Fruit fly (Drosophila melanogaster) whole organism, pupa: ENCODE results near the gene CG33725.
A peak's percentile ranks its signal among the peaks of the same experiment; 100 is the strongest.

ENCODE experiments used
- CG10348 ChIP-seq: fragments of 200-800 bp; sonication (Bioruptor generic); IDR thresholded peaks from 2 replicates; pipeline ENCODE4 v1.3.6; 2022; ENCODE audit warnings: missing biosample characterization, missing genetic modification characterization
- CG12605 ChIP-seq: fragments of 200-800 bp; sonication (Bioruptor generic); IDR thresholded peaks from 2 replicates; pipeline ENCODE4 v1.3.6; 2022; ENCODE audit warnings: missing biosample characterization, missing genetic modification characterization
- CG13204 ChIP-seq: fragments of 200-800 bp; sonication (Bioruptor generic); optimal IDR thresholded peaks from 2 replicates; lab custom pipeline; 2018; ENCODE audit warnings: missing biosample characterization, mild to moderate bottlenecking, missing genetic modification characterization, moderate library complexity
- CG14655 ChIP-seq: fragments of 200-800 bp; sonication (Bioruptor generic); optimal IDR thresholded peaks from 3 replicates; lab custom pipeline; 2017; ENCODE audit warnings: mild to moderate bottlenecking, missing biosample characterization, missing genetic modification reagents, missing genetic modification characterization
- CG15710 ChIP-seq: fragments of 200-800 bp; sonication (Bioruptor generic); optimal IDR thresholded peaks from 2 replicates; lab custom pipeline; 2018; ENCODE audit warnings: missing biosample characterization, mild to moderate bottlenecking, missing genetic modification characterization, moderate library complexity
- CG17806 ChIP-seq: fragments of 200-800 bp; sonication (Bioruptor generic); optimal IDR thresholded peaks from 2 replicates; lab custom pipeline; 2018; ENCODE audit warnings: missing biosample characterization, mild to moderate bottlenecking, missing genetic modification characterization, moderate library complexity
- CG32121 ChIP-seq: fragments of 200-800 bp; sonication (Bioruptor generic); IDR thresholded peaks from 2 replicates; pipeline ENCODE4 v1.3.6; 2022; ENCODE audit warnings: missing biosample characterization, missing genetic modification characterization
- CG34367 ChIP-seq: fragments of 200-800 bp; sonication (Bioruptor generic); optimal IDR thresholded peaks from 2 replicates; lab custom pipeline; 2018; ENCODE audit warnings: missing biosample characterization, mild to moderate bottlenecking, missing genetic modification characterization
- CG4496 ChIP-seq: fragments of 200-800 bp; sonication (Bioruptor generic); IDR thresholded peaks from 3 replicates; pipeline ENCODE4 v1.3.6; 2022; ENCODE audit warnings: missing biosample characterization, missing genetic modification characterization
- CG8159 ChIP-seq: fragments of 200-800 bp; sonication (Bioruptor generic); optimal IDR thresholded peaks from 3 replicates; lab custom pipeline; 2018; ENCODE audit warnings: missing biosample characterization, mild to moderate bottlenecking, missing genetic modification characterization, moderate library complexity
- CG8301 ChIP-seq: fragments of 200-800 bp; sonication (Bioruptor generic); optimal IDR thresholded peaks from 2 replicates; lab custom pipeline; 2018; ENCODE audit warnings: missing biosample characterization, mild to moderate bottlenecking, missing genetic modification characterization
- CG9948 ChIP-seq: fragments of 200-800 bp; sonication (Bioruptor generic); optimal IDR thresholded peaks from 2 replicates; lab custom pipeline; 2018; ENCODE audit warnings: missing biosample characterization, mild to moderate bottlenecking, missing genetic modification characterization, moderate library complexity
- D1 ChIP-seq: fragments of 200-800 bp; sonication (Bioruptor generic); optimal IDR thresholded peaks from 2 replicates; lab custom pipeline; 2018; ENCODE audit warnings: missing biosample characterization, mild to moderate bottlenecking, missing genetic modification characterization, moderate library complexity
- EcR ChIP-seq: fragments of 200-800 bp; sonication (Bioruptor generic); optimal IDR thresholded peaks from 3 replicates; lab custom pipeline; 2019; ENCODE audit warnings: missing biosample characterization, missing genetic modification characterization, mild to moderate bottlenecking, moderate library complexity, missing genetic modification reagents
- Ets98B ChIP-seq: fragments of 200-800 bp; sonication (Bioruptor generic); IDR thresholded peaks from 2 replicates; pipeline ENCODE4 v1.3.6; 2022; ENCODE audit warnings: missing biosample characterization, missing genetic modification characterization
- Pif1A ChIP-seq: fragments of 200-800 bp; sonication (Bioruptor generic); optimal IDR thresholded peaks from 3 replicates; lab custom pipeline; 2016; ENCODE audit warnings: missing biosample characterization, missing genetic modification characterization
- Pif1B ChIP-seq: fragments of 200-800 bp; sonication (Bioruptor generic); optimal IDR thresholded peaks from 3 replicates; lab custom pipeline; 2016; ENCODE audit warnings: missing biosample characterization, missing genetic modification characterization
- Snoo ChIP-seq: fragments of 200-800 bp; sonication (Bioruptor generic); optimal IDR thresholded peaks from 3 replicates; lab custom pipeline; 2017; ENCODE audit warnings: missing biosample characterization, mild to moderate bottlenecking, missing genetic modification characterization, inconsistent platforms
- fd96Ca ChIP-seq: fragments of 200-800 bp; sonication (Bioruptor generic); IDR thresholded peaks from 3 replicates; pipeline ENCODE4 v1.3.6; 2022; ENCODE audit warnings: missing biosample characterization, missing genetic modification characterization
- gl ChIP-seq: fragments of 200-800 bp; sonication (Bioruptor generic); optimal IDR thresholded peaks from 2 replicates; lab custom pipeline; 2018; ENCODE audit warnings: missing biosample characterization, mild to moderate bottlenecking, missing genetic modification characterization
- rn ChIP-seq: fragments of 200-800 bp; sonication (Bioruptor generic); IDR thresholded peaks from 2 replicates; pipeline ENCODE4 v1.3.6; 2022; ENCODE audit warnings: missing biosample characterization, missing genetic modification characterization

Gene CG33725

dm6 chr3L:12505990-12506389 is 23.6 kb downstream of the CG33725 start:
- TF ChIP-seq EcR (GFP tag; lab: Kevin White, UChicago) = no peak
- no peak for TF ChIP-seq CG8159
- no peak for TF ChIP-seq Pif1B
- TF ChIP-seq rn (GFP tag; lab: Robert Waterston, UW) = no peak
- no peak for TF ChIP-seq CG34367 (tag; lab: Kevin White, UChicago)
- TF ChIP-seq CG32121 = no peak
- TF ChIP-seq fd96Ca (GFP tag; lab: Robert Waterston, UW) = no peak
- no peak for TF ChIP-seq CG15710 (tag; lab: Kevin White, UChicago)
- no peak for TF ChIP-seq CG13204
- no peak for TF ChIP-seq gl (tag; lab: Kevin White, UChicago)
- no peak for TF ChIP-seq CG12605 (GFP tag; lab: Robert Waterston, UW)
- TF ChIP-seq, all 21 proteins: peak for 0

- TF ChIP-seq fd96Ca (GFP tag; lab: Robert Waterston, UW) = 0 out of 3 replicates have a peak, but pooled peaks have one; percentile 14
- no peak for TF ChIP-seq CG4496 (GFP tag; lab: Robert Waterston, UW)
- no peak for TF ChIP-seq rn (GFP tag; lab: Robert Waterston, UW)
- TF ChIP-seq Pif1A (GFP tag; lab: Kevin White, UChicago) = no peak
- TF ChIP-seq, all 21 proteins: peak for 1
Observed at dm6 chr3L:12506963-12507552, 24.6 kb downstream of the CG33725 start.

dm6 chr3L:12507571-12507970 is 25.2 kb downstream of the CG33725 start, which contains the start of gene CG10654:
TSS of gene CG10654 (minus strand) at chr3L:12507840.
- TF ChIP-seq CG17806 (tag; lab: Kevin White, UChicago) (no peak), D1 (tag; lab: Kevin White, UChicago) (no peak), Pif1A (GFP tag; lab: Kevin White, UChicago) (no peak), CG8159 (no peak), CG32121 (no peak), rn (GFP tag; lab: Robert Waterston, UW) (no peak), Ets98B (no peak)

- TF ChIP-seq Ets98B = peak; percentile 71
- TF ChIP-seq fd96Ca (GFP tag; lab: Robert Waterston, UW) = peak; percentile 72
- TF ChIP-seq CG17806 (tag; lab: Kevin White, UChicago) = peak; percentile 54
- TF ChIP-seq Pif1A (GFP tag; lab: Kevin White, UChicago) = no peak
- TF ChIP-seq CG13204 = no peak
- TF ChIP-seq gl (tag; lab: Kevin White, UChicago) = no peak
- TF ChIP-seq CG10348 (GFP tag; lab: Robert Waterston, UW) = no peak
- no peak for TF ChIP-seq CG14655
- no peak for TF ChIP-seq EcR (GFP tag; lab: Kevin White, UChicago)
- peak; percentile 74 for TF ChIP-seq Snoo (tag; lab: Kevin White, UChicago)
- peak; percentile 68 for TF ChIP-seq CG15710 (tag; lab: Kevin White, UChicago)
- TF ChIP-seq CG34367 (tag; lab: Kevin White, UChicago) = peak; percentile 36
- TF ChIP-seq CG9948 = peak; percentile 39
- peak; percentile 76 for TF ChIP-seq CG4496 (GFP tag; lab: Robert Waterston, UW)
- TF ChIP-seq Pif1B = no peak
- TF ChIP-seq CG8301 (tag; lab: Kevin White, UChicago) = no peak
- no peak for TF ChIP-seq D1 (tag; lab: Kevin White, UChicago)
- peak; percentile 70 for TF ChIP-seq CG8159
- no peak for TF ChIP-seq CG12605 (GFP tag; lab: Robert Waterston, UW)
- peak; percentile 43; the same call in 1 of the 2 replicates for TF ChIP-seq rn (GFP tag; lab: Robert Waterston, UW)
- peak; percentile 41; the same call in 1 of the 2 replicates for TF ChIP-seq CG32121
Observed at dm6 chr3L:12514762-12515215, 32.4 kb downstream of the CG33725 start, which contains the start of the genes sti and tral. TSS of gene sti (minus strand) at chr3L:12514815. TSS of gene tral (plus strand) at chr3L:12515059.

- TF ChIP-seq CG34367 (tag; lab: Kevin White, UChicago) (peak; percentile 68), EcR (GFP tag; lab: Kevin White, UChicago) (peak; percentile 93), CG8159 (peak; percentile 56), CG8301 (tag; lab: Kevin White, UChicago) (peak; percentile 82), CG17806 (tag; lab: Kevin White, UChicago) (peak; percentile 49), Pif1B (peak; percentile 61), CG9948 (peak; percentile 35), CG14655 (peak; percentile 85), gl (tag; lab: Kevin White, UChicago) (peak; percentile 95), Pif1A (GFP tag; lab: Kevin White, UChicago) (peak; percentile 80), CG4496 (GFP tag; lab: Robert Waterston, UW) (peak; percentile 89), CG15710 (tag; lab: Kevin White, UChicago) (peak; percentile 64), fd96Ca (GFP tag; lab: Robert Waterston, UW) (peak; percentile 68; the same call in 2 of the 3 replicates), Ets98B (peak; percentile 84), rn (GFP tag; lab: Robert Waterston, UW) (0 out of 2 replicates have a peak, but pooled peaks have one; percentile 26), CG13204 (peak; percentile 80), CG10348 (GFP tag; lab: Robert Waterston, UW) (no peak), CG12605 (GFP tag; lab: Robert Waterston, UW) (peak; percentile 95), D1 (tag; lab: Kevin White, UChicago) (peak; percentile 52), CG32121 (peak; percentile 70), Snoo (tag; lab: Kevin White, UChicago) (peak; percentile 7)
Observed at dm6 chr3L:12515691-12516455, 33.5 kb downstream of the CG33725 start.
